Worm (Caenorhabditis elegans): ENCODE results near the gene Y14H12B.1.

The Y14H12B.1 gene

ce11 chrII:3952368-3952767 is 18.1 kb downstream of the Y14H12B.1 start:
- no peak for TF ChIP-seq lsy-2 (tag; optimal IDR thresholded peaks at IDR 0.05)

- TF ChIP-seq snpc-4 (tag; optimal IDR thresholded peaks at IDR 0.05) (no peak), nhr-237 (tag; optimal IDR thresholded peaks at IDR 0.05) (no peak), M03D4.4 (tag; optimal IDR thresholded peaks at IDR 0.05) (no peak), unc-120 (tag; optimal IDR thresholded peaks at IDR 0.05; ENCODE audit: poor library complexity, severe bottlenecking) (no peak), blmp-1 (tag; optimal IDR thresholded peaks at IDR 0.05) (no peak)
These were observed 18.7 kb downstream of the Y14H12B.1 start for ce11 chrII:3952967-3953366.

- no peak for TF ChIP-seq cnd-1 (tag; optimal IDR thresholded peaks at IDR 0.05)
- TF ChIP-seq ceh-39 (tag; optimal IDR thresholded peaks at IDR 0.05) = no peak
- TF ChIP-seq sem-2 (GFP tag; optimal IDR thresholded peaks at IDR 0.05) = no peak
- TF ChIP-seq ztf-11 (tag; optimal IDR thresholded peaks at IDR 0.05) = no peak
- TF ChIP-seq ces-1 (GFP tag; optimal IDR thresholded peaks at IDR 0.05) = no peak
- TF ChIP-seq M03D4.4 (tag; optimal IDR thresholded peaks at IDR 0.05) = no peak
- no peak for TF ChIP-seq lsy-2 (tag; optimal IDR thresholded peaks at IDR 0.05)
- no peak for TF ChIP-seq lin-13 (tag; optimal IDR thresholded peaks at IDR 0.05)
- TF ChIP-seq nhr-2 (tag; optimal IDR thresholded peaks at IDR 0.05) = no peak
- no peak for TF ChIP-seq drap-1 (GFP tag; optimal IDR thresholded peaks at IDR 0.05)
- TF ChIP-seq blmp-1 (tag; optimal IDR thresholded peaks at IDR 0.05) = no peak
- no peak for TF ChIP-seq nhr-28 (tag; optimal IDR thresholded peaks at IDR 0.05)
- TF ChIP-seq elt-3 (tag; optimal IDR thresholded peaks at IDR 0.05) = no peak
- no peak for TF ChIP-seq nhr-76 (tag; optimal IDR thresholded peaks at IDR 0.05)
These were observed 19.8 kb downstream of the Y14H12B.1 start for ce11 chrII:3954018-3954417.

- TF ChIP-seq lin-32 (GFP tag; optimal IDR thresholded peaks at IDR 0.05) (no peak), ceh-43 (GFP tag; optimal IDR thresholded peaks at IDR 0.05) (no peak), elt-1 (tag; optimal IDR thresholded peaks at IDR 0.05; ENCODE audit: borderline replicate concordance, insufficient read depth) (no peak), sptf-1 (tag; optimal IDR thresholded peaks at IDR 0.05) (no peak), cnd-1 (tag; optimal IDR thresholded peaks at IDR 0.05) (no peak), ces-1 (GFP tag; optimal IDR thresholded peaks at IDR 0.05) (no peak), hlh-1 (tag; optimal IDR thresholded peaks at IDR 0.05) (no peak), unc-120 (tag; optimal IDR thresholded peaks at IDR 0.05; ENCODE audit: poor library complexity, severe bottlenecking) (no peak), nhr-12 (tag; optimal IDR thresholded peaks at IDR 0.05) (no peak), mep-1 (tag; optimal IDR thresholded peaks at IDR 0.05) (no peak), unc-62 (GFP tag; optimal IDR thresholded peaks at IDR 0.05) (no peak), ceh-83 (GFP tag; optimal IDR thresholded peaks at IDR 0.05) (no peak), M03D4.4 (tag; optimal IDR thresholded peaks at IDR 0.05) (no peak), blmp-1 (tag; optimal IDR thresholded peaks at IDR 0.05) (no peak)
These were observed 20.6 kb downstream of the Y14H12B.1 start for ce11 chrII:3954838-3955237.

ce11 chrII:3955938-3956337 is 21.7 kb downstream of the Y14H12B.1 start:
- TF ChIP-seq lsy-2 (tag; optimal IDR thresholded peaks at IDR 0.05) (no peak), ztf-11 (tag; optimal IDR thresholded peaks at IDR 0.05) (no peak), ces-1 (GFP tag; optimal IDR thresholded peaks at IDR 0.05) (peak; percentile 35), lin-13 (tag; optimal IDR thresholded peaks at IDR 0.05) (no peak), drap-1 (GFP tag; optimal IDR thresholded peaks at IDR 0.05) (no peak), ceh-39 (tag; optimal IDR thresholded peaks at IDR 0.05) (peak; percentile 31)

- TF ChIP-seq mab-5 (tag; optimal IDR thresholded peaks at IDR 0.05) (peak; percentile 1), zip-8 (tag; optimal IDR thresholded peaks at IDR 0.05) (no peak), nhr-76 (tag; optimal IDR thresholded peaks at IDR 0.05) (no peak), unc-62 (GFP tag; optimal IDR thresholded peaks at IDR 0.05) (no peak), blmp-1 (tag; optimal IDR thresholded peaks at IDR 0.05) (no peak), snpc-4 (tag; optimal IDR thresholded peaks at IDR 0.05) (no peak), ztf-11 (tag; optimal IDR thresholded peaks at IDR 0.05) (no peak), ham-2 (GFP tag; optimal IDR thresholded peaks at IDR 0.05) (no peak), unc-120 (tag; optimal IDR thresholded peaks at IDR 0.05; ENCODE audit: poor library complexity, severe bottlenecking) (peak; percentile 54), ces-1 (GFP tag; optimal IDR thresholded peaks at IDR 0.05) (peak; percentile 22)
These were observed 22.5 kb downstream of the Y14H12B.1 start for ce11 chrII:3956744-3957143.
